Worm (Caenorhabditis elegans) whole organism, L4 larva: Measurements from ENCODE around the gene C17H12.10.

Source experiments
- aly-2 ChIP-seq: sonication (generic microtip); optimal IDR thresholded peaks from 2 replicates; lab custom pipeline; 2018; ENCODE audit warnings: missing biosample characterization, missing genetic modification characterization
- ces-1 ChIP-seq: fragments of 150-350 bp; sonication (generic microtip); optimal IDR thresholded peaks from 4 replicates; lab custom pipeline; 2014; ENCODE audit warnings: missing biosample characterization, missing genetic modification reagents, missing genetic modification characterization
- dmd-6 ChIP-seq: fragments of 200-800 bp; sonication (Bioruptor generic); IDR thresholded peaks from 2 replicates; pipeline ENCODE4 v1.3.6; 2022; ENCODE audit warnings: missing genetic modification reagents, missing genetic modification characterization, missing compliant biosample characterization
- hlh-30 ChIP-seq: sonication (generic microtip); optimal IDR thresholded peaks from 2 replicates; lab custom pipeline; 2017; ENCODE audit warnings: antibody characterized with exemption, mild to moderate bottlenecking, missing genetic modification characterization, missing compliant biosample characterization; ENCODE audit not compliant: insufficient read depth
- lin-39 ChIP-seq: fragments of 150-350 bp; optimal IDR thresholded peaks from 2 replicates; lab custom pipeline; 2014; ENCODE audit warnings: missing biosample characterization, missing genetic modification reagents, missing genetic modification characterization
- nhr-11 ChIP-seq: fragments of 150-350 bp; optimal IDR thresholded peaks from 2 replicates; lab custom pipeline; 2014; ENCODE audit warnings: missing biosample characterization, missing genetic modification characterization
- nhr-76 ChIP-seq: fragments of 150-350 bp; optimal IDR thresholded peaks from 2 replicates; lab custom pipeline; 2014; ENCODE audit warnings: missing biosample characterization, missing genetic modification characterization
- tag-97 ChIP-seq: fragments of 200-800 bp; sonication (Bioruptor generic); IDR thresholded peaks from 2 replicates; pipeline ENCODE4 v1.3.6; 2022; ENCODE audit warnings: missing genetic modification characterization, missing compliant biosample characterization

ce11 chrIV:6836769-6837168, 30.2 kb downstream of the C17H12.10 start:
- no peak for TF ChIP-seq lin-39 (tag; lab: Kevin White, UChicago)
- no peak for TF ChIP-seq aly-2 (tag; lab: Kevin White, UChicago)
- TF ChIP-seq ces-1 (GFP tag; lab: Kevin White, UChicago) = no peak
- TF ChIP-seq nhr-76 (tag; lab: Kevin White, UChicago) = no peak
- no peak for TF ChIP-seq tag-97 (GFP tag; lab: Robert Waterston, UW)
- TF ChIP-seq dmd-6 (GFP tag; lab: Robert Waterston, UW) = no peak
- no peak for TF ChIP-seq nhr-11 (tag; lab: Kevin White, UChicago)
- peak; percentile 35 for TF ChIP-seq hlh-30
